Fruit fly (Drosophila melanogaster) whole organism, larva: Measurements from ENCODE around the gene CG43925.

ENCODE experiments used
- noc ChIP-seq: fragments of 200-800 bp; sonication (Bioruptor generic); optimal IDR thresholded peaks from 3 replicates; lab custom pipeline; 2019; ENCODE audit warnings: missing biosample characterization, mild to moderate bottlenecking, missing genetic modification characterization, moderate library complexity

The CG43925 gene

DNA sequence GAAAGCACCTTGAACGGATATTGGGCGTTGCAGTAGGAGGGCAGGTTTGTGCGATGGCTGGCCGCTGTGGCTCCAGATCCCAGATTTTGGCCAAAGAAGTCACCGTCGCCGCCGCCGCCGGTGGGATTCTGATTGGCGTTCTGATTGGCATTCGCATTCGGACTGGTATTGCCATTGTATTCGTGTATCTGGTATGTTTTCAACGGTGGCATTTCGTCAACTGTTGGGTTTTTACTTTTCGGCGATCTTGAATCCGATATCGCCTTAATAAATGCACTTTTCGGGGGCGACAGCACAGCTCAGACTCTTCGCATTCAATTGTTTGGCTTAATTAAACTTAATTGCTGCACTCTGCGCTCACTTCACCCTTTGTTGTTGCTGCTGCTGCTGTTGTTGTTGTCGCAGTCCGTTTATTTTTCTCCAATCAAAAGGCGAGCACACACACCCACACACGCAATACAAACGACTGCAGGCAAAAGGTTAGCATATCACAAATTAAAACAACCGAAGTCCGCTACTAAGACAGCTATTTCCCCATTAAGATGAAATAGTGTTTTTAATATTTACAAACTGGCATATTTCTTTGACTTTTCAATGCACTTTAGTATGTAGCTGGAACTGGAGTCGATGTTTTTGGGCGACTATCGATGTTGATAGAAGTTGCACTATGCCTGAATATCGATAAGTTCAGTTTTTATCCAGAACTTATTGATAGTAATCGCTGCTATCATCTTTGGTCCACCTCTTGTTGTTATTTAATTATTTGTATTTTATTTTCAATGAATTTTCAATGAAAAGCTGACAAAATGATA, 43.3 kb downstream of the CG43925 start, which contains the start of the genes CG9426 and mRF1:
CG9426 (minus strand) TSS at position 643 of the 812 bp plus-strand sequence.
mRF1 (plus strand) TSS at position 699 of the 812 bp plus-strand sequence.
- no peak for TF ChIP-seq noc (tag; lab: Kevin White, UChicago)

dm6 chr2L:13222225-13222648, 46.0 kb downstream of the CG43925 start, which contains the start of the genes Ski6 and CG16812:
TSS of gene Ski6 (minus strand) at chr2L:13222429.
TSS of gene CG16812 (plus strand) at chr2L:13222587.
- no peak for TF ChIP-seq noc (tag; lab: Kevin White, UChicago)

- TF ChIP-seq noc (tag; lab: Kevin White, UChicago), result no peak
Measured at dm6 chr2L:13225225-13225840, 49.1 kb downstream of the CG43925 start, which contains the start of gene CG15480. TSS of gene CG15480 (minus strand) at chr2L:13225275.
